Fruit fly (Drosophila melanogaster) whole organism, adult: Measurements from ENCODE around the gene fru.

Experiments used
- CG11617 ChIP-seq: fragments of 200-800 bp; sonication (Bioruptor generic); optimal IDR thresholded peaks from 2 replicates; lab custom pipeline; 2017; ENCODE audit warnings: mild to moderate bottlenecking, missing biosample characterization, missing genetic modification reagents, missing genetic modification characterization
- CG12768 ChIP-seq: fragments of 200-800 bp; sonication (Bioruptor generic); optimal IDR thresholded peaks from 2 replicates; lab custom pipeline; 2017; ENCODE audit warnings: missing biosample characterization, missing genetic modification characterization, mild to moderate bottlenecking, moderate library complexity, missing genetic modification reagents
- CG14711 ChIP-seq: fragments of 200-800 bp; sonication (Bioruptor generic); optimal IDR thresholded peaks from 2 replicates; lab custom pipeline; 2018; ENCODE audit warnings: missing biosample characterization, mild to moderate bottlenecking, missing genetic modification characterization, moderate library complexity
- CG1620 ChIP-seq: fragments of 200-800 bp; sonication (Bioruptor generic); optimal IDR thresholded peaks from 2 replicates; lab custom pipeline; 2016; ENCODE audit warnings: missing biosample characterization, missing genetic modification characterization
- CG33017 ChIP-seq: fragments of 200-800 bp; sonication (Bioruptor generic); optimal IDR thresholded peaks from 2 replicates; lab custom pipeline; 2018; ENCODE audit warnings: missing biosample characterization, mild to moderate bottlenecking, missing genetic modification characterization, moderate library complexity
- CG5204 ChIP-seq: fragments of 200-800 bp; sonication (Bioruptor generic); optimal IDR thresholded peaks from 2 replicates; lab custom pipeline; 2016; ENCODE audit warnings: missing biosample characterization, missing genetic modification characterization
- CG7045 ChIP-seq: fragments of 200-800 bp; sonication (Bioruptor generic); optimal IDR thresholded peaks from 2 replicates; lab custom pipeline; 2017; ENCODE audit warnings: missing biosample characterization, mild to moderate bottlenecking, missing genetic modification characterization
- CG7101 ChIP-seq: fragments of 200-800 bp; sonication (Bioruptor generic); optimal IDR thresholded peaks from 2 replicates; lab custom pipeline; 2018; ENCODE audit warnings: missing biosample characterization, mild to moderate bottlenecking, missing genetic modification characterization, moderate library complexity
- Clk ChIP-seq: fragments of 200-800 bp; sonication (Bioruptor generic); optimal IDR thresholded peaks from 2 replicates; lab custom pipeline; 2017; ENCODE audit warnings: missing biosample characterization, missing genetic modification characterization
- Crg-1 ChIP-seq: fragments of 200-800 bp; sonication (Bioruptor generic); optimal IDR thresholded peaks from 2 replicates; lab custom pipeline; 2016; ENCODE audit warnings: missing biosample characterization, missing genetic modification characterization
- Hr96 ChIP-seq: fragments of 200-800 bp; sonication (Bioruptor generic); optimal IDR thresholded peaks from 2 replicates; lab custom pipeline; 2016; ENCODE audit warnings: missing biosample characterization, missing genetic modification characterization
- Mnt ChIP-seq: fragments of 200-800 bp; sonication (Bioruptor generic); optimal IDR thresholded peaks from 2 replicates; lab custom pipeline; 2016; ENCODE audit warnings: missing biosample characterization, mild to moderate bottlenecking, missing genetic modification characterization
- bab1 ChIP-seq: fragments of 200-800 bp; sonication (Bioruptor generic); optimal IDR thresholded peaks from 3 replicates; lab custom pipeline; 2019; ENCODE audit warnings: missing biosample characterization, mild to moderate bottlenecking, missing genetic modification characterization, moderate library complexity
- cic ChIP-seq: fragments of 200-800 bp; sonication (Bioruptor generic); optimal IDR thresholded peaks from 2 replicates; lab custom pipeline; 2017; ENCODE audit warnings: missing biosample characterization, mild to moderate bottlenecking, missing genetic modification characterization, moderate library complexity
- cnc ChIP-seq, 2 experiments: fragments of >200 bp; optimal IDR thresholded peaks; 2 replicates each; lab custom pipeline; 2017
- kay ChIP-seq: fragments of 200-800 bp; sonication (Bioruptor generic); peaks from one replicate; lab custom pipeline; 2016; ENCODE audit warnings: missing biosample characterization, missing genetic modification characterization, borderline replicate concordance
- ovo ChIP-seq: fragments of 200-800 bp; sonication (Bioruptor generic); optimal IDR thresholded peaks from 2 replicates; lab custom pipeline; 2016; ENCODE audit warnings: missing biosample characterization, missing genetic modification characterization
- pad ChIP-seq: fragments of 200-800 bp; sonication (Bioruptor generic); optimal IDR thresholded peaks from 3 replicates; lab custom pipeline; 2017; ENCODE audit warnings: missing biosample characterization, missing genetic modification characterization, mild to moderate bottlenecking, moderate library complexity, missing genetic modification reagents
- tj ChIP-seq: fragments of 200-800 bp; sonication (Bioruptor generic); optimal IDR thresholded peaks from 3 replicates; lab custom pipeline; 2017; ENCODE audit warnings: missing biosample characterization, mild to moderate bottlenecking, missing genetic modification characterization, moderate library complexity
- toe ChIP-seq: fragments of 200-800 bp; sonication (Bioruptor generic); optimal IDR thresholded peaks from 2 replicates; lab custom pipeline; 2016; ENCODE audit warnings: missing biosample characterization, missing genetic modification characterization

The fru gene

dm6 chr3R:18565073-18565472, 19.7 kb upstream of the fru start, which contains the start of the genes CG43210 and hemo:
TSS of gene CG43210 (minus strand) at chr3R:18565173.
TSS of gene hemo (minus strand) at chr3R:18565173.
- no peak for TF ChIP-seq CG1620 (GFP tag; lab: Kevin White, UChicago)
- TF ChIP-seq toe (GFP tag; lab: Kevin White, UChicago), result no peak
- TF ChIP-seq kay (GFP tag; lab: Kevin White, UChicago), result no peak
- TF ChIP-seq cic (GFP tag; lab: Kevin White, UChicago), result no peak
- no peak for TF ChIP-seq CG12768 (GFP tag; lab: Kevin White, UChicago)
- no peak for TF ChIP-seq pad (GFP tag; lab: Kevin White, UChicago)
- no peak for TF ChIP-seq Mnt (GFP tag; lab: Kevin White, UChicago)
- no peak for TF ChIP-seq CG5204 (GFP tag; lab: Kevin White, UChicago)
- no peak for TF ChIP-seq Crg-1 (GFP tag; lab: Kevin White, UChicago)
- TF ChIP-seq CG14711 (tag; lab: Kevin White, UChicago), result no peak
- TF ChIP-seq cnc (optimal IDR thresholded peaks at IDR 0.05; lab: Kevin White, UChicago), result no peak
- no peak for TF ChIP-seq Clk (GFP tag; lab: Kevin White, UChicago)
- TF ChIP-seq CG7101 (tag; lab: Kevin White, UChicago), result no peak

- no peak for TF ChIP-seq kay (GFP tag; lab: Kevin White, UChicago)
- TF ChIP-seq CG11617 (GFP tag; lab: Kevin White, UChicago), result no peak
- TF ChIP-seq pad (GFP tag; lab: Kevin White, UChicago), result no peak
- TF ChIP-seq CG14711 (tag; lab: Kevin White, UChicago), result no peak
- no peak for TF ChIP-seq CG12768 (GFP tag; lab: Kevin White, UChicago)
- TF ChIP-seq Crg-1 (GFP tag; lab: Kevin White, UChicago), result no peak
Observed at dm6 chr3R:18559569-18559968, 14.2 kb upstream of the fru start, which contains the start of gene CG7691. TSS of gene CG7691 (plus strand) at chr3R:18559869.

DNA sequence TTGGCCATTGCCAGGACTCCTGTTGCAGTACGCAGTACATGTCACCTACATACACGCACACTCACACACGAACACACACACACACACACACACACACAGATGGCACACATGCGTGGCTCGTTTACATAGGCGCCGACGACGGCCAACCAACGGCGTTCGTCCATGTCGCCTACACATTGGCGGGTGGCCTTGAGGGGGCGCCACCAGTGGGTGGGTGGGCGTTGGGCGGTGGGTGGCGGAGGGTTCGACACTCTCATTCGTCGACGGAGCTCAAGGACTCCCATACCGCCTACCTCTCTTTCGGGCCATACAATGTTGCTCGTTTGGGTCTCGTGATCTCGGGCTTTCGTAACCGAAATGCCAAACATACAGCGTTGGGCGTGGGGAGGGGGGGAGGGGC, 3.4 kb upstream of the fru start:
- peak; percentile 36 for TF ChIP-seq pad (GFP tag; lab: Kevin White, UChicago)
- no peak for TF ChIP-seq toe (GFP tag; lab: Kevin White, UChicago)
- TF ChIP-seq CG11617 (GFP tag; lab: Kevin White, UChicago), result no peak

dm6 chr3R:18546972-18547371, 1.6 kb upstream of the fru start:
- TF ChIP-seq pad (GFP tag; lab: Kevin White, UChicago), result peak; percentile 79
- TF ChIP-seq CG11617 (GFP tag; lab: Kevin White, UChicago), result no peak
- TF ChIP-seq bab1, result no peak
- TF ChIP-seq ovo (GFP tag; lab: Kevin White, UChicago), result no peak
- TF ChIP-seq cnc (optimal IDR thresholded peaks at IDR 0.05; lab: Kevin White, UChicago), result no peak
- TF ChIP-seq CG14711 (tag; lab: Kevin White, UChicago), result no peak
- TF ChIP-seq tj (GFP tag; lab: Kevin White, UChicago), result no peak
- TF ChIP-seq CG33017 (tag; lab: Kevin White, UChicago), result no peak
- TF ChIP-seq Clk (GFP tag; lab: Kevin White, UChicago), result no peak

DNA sequence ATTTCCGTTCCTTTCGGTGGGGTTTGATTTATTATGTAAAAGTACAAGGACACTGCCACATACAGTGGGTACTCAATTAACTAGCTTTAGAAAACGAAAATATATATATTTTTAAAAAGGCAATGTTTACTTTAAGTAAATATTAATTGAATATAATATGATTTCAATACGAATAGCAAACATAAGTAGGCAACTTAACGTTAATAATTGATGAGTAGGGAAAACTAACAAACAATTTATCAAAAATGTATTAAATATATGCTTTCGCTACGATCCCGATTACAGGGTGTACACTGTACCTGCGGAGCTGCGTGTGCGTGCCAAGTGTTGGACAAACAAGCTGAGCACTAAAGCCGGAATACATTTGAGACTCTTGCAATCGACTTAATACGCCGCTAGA, 773 bp upstream of the fru start:
- TF ChIP-seq CG11617 (GFP tag; lab: Kevin White, UChicago) (peak; percentile 22), CG7101 (tag; lab: Kevin White, UChicago) (peak; percentile 53), Mnt (GFP tag; lab: Kevin White, UChicago) (no peak), CG7045 (GFP tag; lab: Kevin White, UChicago) (peak; percentile 75), cnc (optimal IDR thresholded peaks at IDR 0.05; lab: Kevin White, UChicago) (no peak), Clk (GFP tag; lab: Kevin White, UChicago) (peak; percentile 60), CG12768 (GFP tag; lab: Kevin White, UChicago) (peak; percentile 53), cic (GFP tag; lab: Kevin White, UChicago) (no peak), pad (GFP tag; lab: Kevin White, UChicago) (no peak), CG33017 (tag; lab: Kevin White, UChicago) (peak; percentile 83), toe (GFP tag; lab: Kevin White, UChicago) (peak; percentile 23), bab1 (no peak), CG5204 (GFP tag; lab: Kevin White, UChicago) (peak; percentile 28), kay (GFP tag; lab: Kevin White, UChicago) (no peak), Crg-1 (GFP tag; lab: Kevin White, UChicago) (no peak), CG14711 (tag; lab: Kevin White, UChicago) (peak; percentile 39), tj (GFP tag; lab: Kevin White, UChicago) (no peak), Hr96 (GFP tag; lab: Kevin White, UChicago) (no peak), CG1620 (GFP tag; lab: Kevin White, UChicago) (no peak), ovo (GFP tag; lab: Kevin White, UChicago) (no peak)

dm6 chr3R:18515010-18515409, 30.4 kb downstream of the fru start:
- TF ChIP-seq cnc (optimal IDR thresholded peaks at IDR 0.05; lab: Kevin White, UChicago), result no peak
- TF ChIP-seq Clk (GFP tag; lab: Kevin White, UChicago), result no peak
- TF ChIP-seq tj (GFP tag; lab: Kevin White, UChicago), result no peak
- TF ChIP-seq cic (GFP tag; lab: Kevin White, UChicago), result no peak
- no peak for TF ChIP-seq pad (GFP tag; lab: Kevin White, UChicago)
- TF ChIP-seq bab1, result no peak
- TF ChIP-seq toe (GFP tag; lab: Kevin White, UChicago), result no peak
- TF ChIP-seq CG5204 (GFP tag; lab: Kevin White, UChicago), result no peak
- no peak for TF ChIP-seq ovo (GFP tag; lab: Kevin White, UChicago)
- TF ChIP-seq CG1620 (GFP tag; lab: Kevin White, UChicago), result no peak
- TF ChIP-seq CG14711 (tag; lab: Kevin White, UChicago), result no peak
- TF ChIP-seq kay (GFP tag; lab: Kevin White, UChicago), result no peak
- no peak for TF ChIP-seq Hr96 (GFP tag; lab: Kevin White, UChicago)
- TF ChIP-seq CG7101 (tag; lab: Kevin White, UChicago), result no peak
- no peak for TF ChIP-seq Mnt (GFP tag; lab: Kevin White, UChicago)
- no peak for TF ChIP-seq CG33017 (tag; lab: Kevin White, UChicago)
- TF ChIP-seq CG11617 (GFP tag; lab: Kevin White, UChicago), result no peak
- no peak for TF ChIP-seq CG7045 (GFP tag; lab: Kevin White, UChicago)
